Fruit fly (Drosophila melanogaster) whole organism, embryonic: ENCODE measurements around the gene Zyx.

Source experiments
- CG11504 ChIP-seq: fragments of 200-800 bp; sonication (Bioruptor generic); optimal IDR thresholded peaks from 3 replicates; lab custom pipeline; 2019; ENCODE audit warnings: missing biosample characterization, mild to moderate bottlenecking, missing genetic modification characterization, moderate library complexity
- CG18476 ChIP-seq: fragments of 200-800 bp; sonication (Bioruptor generic); optimal IDR thresholded peaks from 2 replicates; lab custom pipeline; 2016; ENCODE audit warnings: missing biosample characterization, mild to moderate bottlenecking, missing genetic modification characterization
- Ets65A ChIP-seq: fragments of 200-800 bp; sonication (Bioruptor generic); peaks from one replicate; lab custom pipeline; 2016; ENCODE audit warnings: missing biosample characterization, missing genetic modification characterization
- Fer2 ChIP-seq: fragments of 200-800 bp; sonication (Bioruptor generic); optimal IDR thresholded peaks from 2 replicates; lab custom pipeline; 2018; ENCODE audit warnings: missing biosample characterization, mild to moderate bottlenecking, missing genetic modification characterization, moderate library complexity
- amos ChIP-seq: fragments of 200-800 bp; sonication (Bioruptor generic); IDR thresholded peaks from 2 replicates; pipeline ENCODE4 v1.3.6; 2022; ENCODE audit warnings: missing biosample characterization, missing genetic modification characterization; ENCODE audit not compliant: partially characterized antibody
- cas ChIP-seq: fragments of 200-800 bp; sonication (Bioruptor generic); IDR thresholded peaks from 2 replicates; pipeline ENCODE4 v1.3.6; 2022; ENCODE audit warnings: missing biosample characterization, missing genetic modification characterization
- croc ChIP-seq: fragments of 200-800 bp; sonication (Bioruptor generic); conservative IDR thresholded peaks from 3 replicates; pipeline ENCODE4 v1.3.6; 2022; ENCODE audit warnings: missing biosample characterization, missing genetic modification characterization
- insv ChIP-seq, 2 experiments: fragments of 200-800 bp; sonication (Bioruptor generic); optimal IDR thresholded peaks; 3 replicates each; lab custom pipeline; 2016 to 2018; ENCODE audit warnings: missing biosample characterization in 2 of 2, missing genetic modification characterization in 2 of 2
- luna ChIP-seq: fragments of 200-800 bp; sonication (Bioruptor generic); optimal IDR thresholded peaks from 2 replicates; lab custom pipeline; 2016; ENCODE audit warnings: missing biosample characterization, missing genetic modification characterization
- nmo ChIP-seq: fragments of 200-800 bp; sonication (Bioruptor generic); optimal IDR thresholded peaks from 2 replicates; lab custom pipeline; 2018; ENCODE audit warnings: missing biosample characterization, mild to moderate bottlenecking, missing genetic modification characterization, moderate library complexity
- wor ChIP-seq: fragments of 200-800 bp; sonication (Bioruptor generic); IDR thresholded peaks from 2 replicates; pipeline ENCODE4 v1.3.6; 2022; ENCODE audit warnings: missing biosample characterization, missing genetic modification characterization

- TF ChIP-seq wor (GFP tag; lab: Robert Waterston, UW) = no peak
- no peak for TF ChIP-seq insv (GFP tag; optimal IDR thresholded peaks at IDR 0.05; lab: Kevin White, UChicago)
- no peak for TF ChIP-seq nmo (GFP tag; lab: Kevin White, UChicago)
- TF ChIP-seq CG11504 (tag; lab: Kevin White, UChicago) = no peak
- no peak for TF ChIP-seq Fer2
- TF ChIP-seq croc = no peak
- TF ChIP-seq luna (GFP tag; lab: Kevin White, UChicago) = no peak
- no peak for TF ChIP-seq CG18476 (GFP tag; lab: Kevin White, UChicago)
- TF ChIP-seq cas = no peak
- TF ChIP-seq amos (GFP tag; lab: Robert Waterston, UW) = no peak
- no peak for TF ChIP-seq Ets65A
Measured at dm6 chr4:1051271-1051670, 13.5 kb downstream of the Zyx start.
